Worm (Caenorhabditis elegans) whole organism, midembryonic: ENCODE data around the gene ZK1128.1.

Experiments
- T22C8.4 ChIP-seq: fragments of 200-800 bp; sonication (Bioruptor generic); IDR thresholded peaks from 2 replicates; pipeline ENCODE4 v1.3.6; 2022; ENCODE audit warnings: missing genetic modification characterization, missing compliant biosample characterization
- cog-1 ChIP-seq: sonication (generic microtip); optimal IDR thresholded peaks from 2 replicates; lab custom pipeline; 2016; ENCODE audit warnings: missing genetic modification characterization, missing compliant biosample characterization
- flt-1 ChIP-seq: fragments of 200-800 bp; sonication (Bioruptor generic); IDR thresholded peaks from 2 replicates; pipeline ENCODE4 v1.3.6; 2022; ENCODE audit warnings: missing genetic modification characterization, missing compliant biosample characterization
- klf-2 ChIP-seq: fragments of 200-800 bp; sonication (Bioruptor generic); conservative IDR thresholded peaks from 2 replicates; pipeline ENCODE4 v1.3.6; 2022; ENCODE audit warnings: missing genetic modification reagents, missing genetic modification characterization, missing compliant biosample characterization
- ref-1 ChIP-seq: fragments of 200-800 bp; sonication (Bioruptor generic); conservative IDR thresholded peaks from 2 replicates; pipeline ENCODE4 v1.3.6; 2022; ENCODE audit warnings: missing genetic modification reagents, missing genetic modification characterization, missing compliant biosample characterization
- tab-1 ChIP-seq: fragments of 200-800 bp; sonication (Bioruptor generic); IDR thresholded peaks from 2 replicates; pipeline ENCODE4 v1.3.6; 2022; ENCODE audit warnings: missing genetic modification characterization, missing compliant biosample characterization
- ztf-23 ChIP-seq: fragments of 200-800 bp; sonication (Bioruptor generic); IDR thresholded peaks from 2 replicates; pipeline ENCODE4 v1.3.6; 2022; ENCODE audit warnings: missing genetic modification reagents, missing genetic modification characterization, missing compliant biosample characterization
- ztf-29 ChIP-seq: fragments of 200-800 bp; sonication (Bioruptor generic); IDR thresholded peaks from 2 replicates; pipeline ENCODE4 v1.3.6; 2022; ENCODE audit warnings: missing genetic modification reagents, missing genetic modification characterization, missing compliant biosample characterization

ce11 chrIII:10118818-10119217 lies 4.3 kb upstream of the ZK1128.1 start, which contains the start of gene ZK1128.3:
- TF ChIP-seq cog-1 (tag; lab: Kevin White, UChicago) (no peak), ztf-23 (GFP tag; lab: Robert Waterston, UW) (no peak), flt-1 (GFP tag; lab: Robert Waterston, UW) (no peak), tab-1 (no peak), T22C8.4 (GFP tag; lab: Robert Waterston, UW) (no peak), ztf-29 (GFP tag; lab: Robert Waterston, UW) (no peak), klf-2 (GFP tag; lab: Robert Waterston, UW) (no peak), ref-1 (no peak)
